Fruit fly (Drosophila melanogaster) whole organism, embryonic: Measurements from ENCODE around the gene RhoGAP19D.

Experiments
- Antp ChIP-seq: fragments of 200-800 bp; sonication (Bioruptor generic); optimal IDR thresholded peaks from 3 replicates; lab custom pipeline; 2016; ENCODE audit warnings: missing biosample characterization, missing genetic modification characterization
- CG10147 ChIP-seq: fragments of 200-800 bp; sonication (Bioruptor generic); optimal IDR thresholded peaks from 2 replicates; lab custom pipeline; 2019; ENCODE audit warnings: missing biosample characterization, mild to moderate bottlenecking, missing genetic modification characterization, moderate library complexity
- CG10209 ChIP-seq: fragments of 200-800 bp; sonication (Bioruptor generic); optimal IDR thresholded peaks from 3 replicates; lab custom pipeline; 2017; ENCODE audit warnings: missing biosample characterization, mild to moderate bottlenecking, missing genetic modification characterization, missing genetic modification reagents
- CG10267 ChIP-seq: fragments of 200-800 bp; sonication (Bioruptor generic); optimal IDR thresholded peaks from 2 replicates; lab custom pipeline; 2018; ENCODE audit warnings: missing biosample characterization, mild to moderate bottlenecking, missing genetic modification characterization, moderate library complexity
- CG10565 ChIP-seq: fragments of 200-800 bp; sonication (Bioruptor generic); optimal IDR thresholded peaks from 3 replicates; lab custom pipeline; 2016; ENCODE audit warnings: missing biosample characterization, mild to moderate bottlenecking, missing genetic modification characterization
- CG11560 ChIP-seq: fragments of 200-800 bp; sonication (Bioruptor generic); IDR thresholded peaks from 3 replicates; pipeline ENCODE4 v1.3.6; 2022; ENCODE audit warnings: missing biosample characterization, missing genetic modification characterization
- CG12391 ChIP-seq: fragments of 200-800 bp; sonication (Bioruptor generic); optimal IDR thresholded peaks from 3 replicates; lab custom pipeline; 2018; ENCODE audit warnings: missing biosample characterization, mild to moderate bottlenecking, missing genetic modification characterization, moderate library complexity
- CG12659 ChIP-seq: fragments of 200-800 bp; sonication (Bioruptor generic); optimal IDR thresholded peaks from 3 replicates; lab custom pipeline; 2017; ENCODE audit warnings: mild to moderate bottlenecking, missing biosample characterization, missing genetic modification reagents, missing genetic modification characterization
- CG13424 ChIP-seq: fragments of 200-800 bp; sonication (Bioruptor generic); optimal IDR thresholded peaks from 2 replicates; lab custom pipeline; 2019; ENCODE audit warnings: missing biosample characterization, mild to moderate bottlenecking, missing genetic modification characterization, moderate library complexity
- CG13624 ChIP-seq: fragments of 200-800 bp; sonication (Bioruptor generic); optimal IDR thresholded peaks from 2 replicates; lab custom pipeline; 2016; ENCODE audit warnings: missing biosample characterization, missing genetic modification characterization
- CG14014 ChIP-seq: fragments of 200-800 bp; sonication (Bioruptor generic); IDR thresholded peaks from 2 replicates; pipeline ENCODE4 v1.3.6; 2022; ENCODE audit warnings: missing biosample characterization, missing genetic modification characterization
- CG15269 ChIP-seq: fragments of 200-800 bp; sonication (Bioruptor generic); optimal IDR thresholded peaks from 2 replicates; lab custom pipeline; 2018; ENCODE audit warnings: missing biosample characterization, mild to moderate bottlenecking, missing genetic modification characterization, moderate library complexity
- CG15479 ChIP-seq: fragments of 200-800 bp; sonication (Bioruptor generic); optimal IDR thresholded peaks from 3 replicates; lab custom pipeline; 2019; ENCODE audit warnings: missing biosample characterization, mild to moderate bottlenecking, missing genetic modification characterization, moderate library complexity
- CG17186 ChIP-seq: fragments of 200-800 bp; sonication (Bioruptor generic); optimal IDR thresholded peaks from 3 replicates; lab custom pipeline; 2017; ENCODE audit warnings: missing biosample characterization, missing genetic modification reagents, missing genetic modification characterization
- CG18599 ChIP-seq: fragments of 200-800 bp; sonication (Bioruptor generic); optimal IDR thresholded peaks from 3 replicates; lab custom pipeline; 2017; ENCODE audit warnings: missing biosample characterization, missing genetic modification characterization, mild to moderate bottlenecking, moderate library complexity, missing genetic modification reagents
- CG2678 ChIP-seq: fragments of 200-800 bp; sonication (Bioruptor generic); optimal IDR thresholded peaks from 3 replicates; lab custom pipeline; 2019; ENCODE audit warnings: missing biosample characterization, mild to moderate bottlenecking, missing genetic modification characterization, moderate library complexity
- CG34224 ChIP-seq: fragments of 200-800 bp; sonication (Bioruptor generic); IDR thresholded peaks from 3 replicates; pipeline ENCODE4 v1.3.6; 2022; ENCODE audit warnings: missing biosample characterization, missing genetic modification characterization; ENCODE audit not compliant: partially characterized antibody
- CG3847 ChIP-seq: fragments of 200-800 bp; sonication (Bioruptor generic); IDR thresholded peaks from 2 replicates; pipeline ENCODE4 v1.3.6; 2022; ENCODE audit warnings: missing biosample characterization, missing genetic modification characterization
- CG43689 ChIP-seq: fragments of 200-800 bp; sonication (Bioruptor generic); IDR thresholded peaks from 2 replicates; pipeline ENCODE4 v1.3.6; 2022; ENCODE audit warnings: missing biosample characterization, missing genetic modification characterization
- CG9609 ChIP-seq: fragments of 200-800 bp; sonication (Bioruptor generic); optimal IDR thresholded peaks from 3 replicates; lab custom pipeline; 2016; ENCODE audit warnings: missing biosample characterization, missing genetic modification characterization
- CG9932 ChIP-seq: fragments of 200-800 bp; sonication (Bioruptor generic); IDR thresholded peaks from 2 replicates; pipeline ENCODE4 v1.3.6; 2022; ENCODE audit warnings: missing biosample characterization, missing genetic modification characterization
- Dip2 ChIP-seq: fragments of 200-800 bp; sonication (Bioruptor generic); IDR thresholded peaks from 2 replicates; pipeline ENCODE4 v1.3.6; 2022; ENCODE audit warnings: missing biosample characterization, missing genetic modification characterization
- ERR ChIP-seq: fragments of 200-800 bp; sonication (Bioruptor generic); optimal IDR thresholded peaks from 2 replicates; lab custom pipeline; 2016; ENCODE audit warnings: missing biosample characterization, missing genetic modification characterization
- Ets65A ChIP-seq: fragments of 200-800 bp; sonication (Bioruptor generic); peaks from one replicate; lab custom pipeline; 2016; ENCODE audit warnings: missing biosample characterization, missing genetic modification characterization
- HLH3B ChIP-seq: fragments of 200-800 bp; sonication (Bioruptor generic); IDR thresholded peaks from 2 replicates; pipeline ENCODE4 v1.3.6; 2022; ENCODE audit warnings: missing biosample characterization, missing genetic modification characterization
- HLHmδ ChIP-seq: fragments of 200-800 bp; sonication (Bioruptor generic); optimal IDR thresholded peaks from 2 replicates; lab custom pipeline; 2018; ENCODE audit warnings: missing biosample characterization, mild to moderate bottlenecking, missing genetic modification characterization, moderate library complexity
- Hmr ChIP-seq: fragments of 200-800 bp; sonication (Bioruptor generic); optimal IDR thresholded peaks from 3 replicates; lab custom pipeline; 2017; ENCODE audit warnings: mild to moderate bottlenecking, missing biosample characterization, missing genetic modification reagents, missing genetic modification characterization
- Mad ChIP-seq: fragments of 200-800 bp; sonication (Bioruptor generic); optimal IDR thresholded peaks from 2 replicates; lab custom pipeline; 2016; ENCODE audit warnings: missing biosample characterization, missing genetic modification characterization
- Meics ChIP-seq: fragments of 200-800 bp; sonication (Bioruptor generic); optimal IDR thresholded peaks from 2 replicates; lab custom pipeline; 2017; ENCODE audit warnings: missing biosample characterization, mild to moderate bottlenecking, missing genetic modification characterization
- Side ChIP-seq: fragments of 200-800 bp; sonication (Bioruptor generic); optimal IDR thresholded peaks from 2 replicates; lab custom pipeline; 2016; ENCODE audit warnings: missing biosample characterization, missing genetic modification characterization
- Xbp1 ChIP-seq: fragments of 200-800 bp; sonication (Bioruptor generic); optimal IDR thresholded peaks from 3 replicates; lab custom pipeline; 2016; ENCODE audit warnings: missing biosample characterization, mild to moderate bottlenecking, missing genetic modification characterization
- abd-A ChIP-seq: fragments of 200-800 bp; sonication (Bioruptor generic); optimal IDR thresholded peaks from 3 replicates; lab custom pipeline; 2019; ENCODE audit warnings: missing biosample characterization, mild to moderate bottlenecking, missing genetic modification characterization, moderate library complexity
- chinmo ChIP-seq: fragments of 200-800 bp; sonication (Bioruptor generic); IDR thresholded peaks from 4 replicates; pipeline ENCODE4 v1.3.6; 2022; ENCODE audit warnings: missing biosample characterization, missing genetic modification characterization; ENCODE audit not compliant: partially characterized antibody
- crol ChIP-seq: fragments of 200-800 bp; sonication (Bioruptor generic); IDR thresholded peaks from 2 replicates; pipeline ENCODE4 v1.3.6; 2022; ENCODE audit warnings: missing biosample characterization, missing genetic modification characterization
- danr ChIP-seq: fragments of 200-800 bp; sonication (Bioruptor generic); IDR thresholded peaks from 2 replicates; pipeline ENCODE4 v1.3.6; 2022; ENCODE audit warnings: missing biosample characterization, missing genetic modification characterization
- hth ChIP-seq: fragments of >200 bp; optimal IDR thresholded peaks from 2 replicates; lab custom pipeline; 2017; ENCODE audit warnings: inconsistent platforms
- ind ChIP-seq: fragments of 200-800 bp; sonication (Bioruptor generic); optimal IDR thresholded peaks from 3 replicates; lab custom pipeline; 2016; ENCODE audit warnings: missing biosample characterization, missing genetic modification characterization
- kni ChIP-seq: fragments of 200-800 bp; sonication (Bioruptor generic); optimal IDR thresholded peaks from 3 replicates; lab custom pipeline; 2017; ENCODE audit warnings: mild to moderate bottlenecking, missing biosample characterization, missing genetic modification reagents, missing genetic modification characterization
- mld ChIP-seq: fragments of 200-800 bp; sonication (Bioruptor generic); IDR thresholded peaks from 3 replicates; pipeline ENCODE4 v1.3.6; 2022; ENCODE audit warnings: missing biosample characterization, missing genetic modification characterization; ENCODE audit not compliant: partially characterized antibody
- onecut ChIP-seq: fragments of 200-800 bp; sonication (Bioruptor generic); IDR thresholded peaks from 2 replicates; pipeline ENCODE4 v1.3.6; 2022; ENCODE audit warnings: missing biosample characterization, missing genetic modification characterization
- org-1 ChIP-seq: fragments of 200-800 bp; sonication (Bioruptor generic); optimal IDR thresholded peaks from 2 replicates; lab custom pipeline; 2017; ENCODE audit warnings: missing biosample characterization, missing genetic modification characterization
- pho ChIP-seq: fragments of 200-800 bp; sonication (Bioruptor generic); optimal IDR thresholded peaks from 2 replicates; lab custom pipeline; 2016; ENCODE audit warnings: missing biosample characterization, missing genetic modification characterization
- psq ChIP-seq: fragments of 200-800 bp; sonication (Bioruptor generic); optimal IDR thresholded peaks from 2 replicates; lab custom pipeline; 2017; ENCODE audit warnings: missing biosample characterization, missing genetic modification characterization
- ro ChIP-seq: fragments of 200-800 bp; sonication (Bioruptor generic); IDR thresholded peaks from 2 replicates; pipeline ENCODE4 v1.3.6; 2022; ENCODE audit warnings: missing biosample characterization, missing genetic modification characterization
- salm ChIP-seq: fragments of 200-800 bp; sonication (Bioruptor generic); optimal IDR thresholded peaks from 2 replicates; lab custom pipeline; 2018; ENCODE audit warnings: missing biosample characterization, mild to moderate bottlenecking, missing genetic modification characterization
- sens ChIP-seq: fragments of 200-800 bp; sonication (Bioruptor generic); peaks from one replicate; lab custom pipeline; 2016; ENCODE audit warnings: missing biosample characterization, missing genetic modification characterization
- slbo ChIP-seq: fragments of 200-800 bp; sonication (Bioruptor generic); IDR thresholded peaks from 2 replicates; pipeline ENCODE4 v1.3.6; 2022; ENCODE audit warnings: missing biosample characterization, missing genetic modification characterization
- stc ChIP-seq: fragments of 200-800 bp; sonication (Bioruptor generic); IDR thresholded peaks from 2 replicates; pipeline ENCODE4 v1.3.6; 2022; ENCODE audit warnings: missing biosample characterization, missing genetic modification characterization
- sug ChIP-seq: fragments of 200-800 bp; optimal IDR thresholded peaks from 2 replicates; lab custom pipeline; 2019; ENCODE audit warnings: missing biosample characterization, mild to moderate bottlenecking, missing genetic modification characterization, moderate library complexity
- unpg ChIP-seq: fragments of 200-800 bp; sonication (Bioruptor generic); optimal IDR thresholded peaks from 3 replicates; lab custom pipeline; 2018; ENCODE audit warnings: missing biosample characterization, mild to moderate bottlenecking, missing genetic modification characterization, moderate library complexity
- yki ChIP-seq: fragments of >200 bp; optimal IDR thresholded peaks from 3 replicates; lab custom pipeline; 2018
- zfh2 ChIP-seq: fragments of 200-800 bp; sonication (Bioruptor generic); optimal IDR thresholded peaks from 2 replicates; lab custom pipeline; 2016; ENCODE audit warnings: missing biosample characterization, missing genetic modification characterization

RhoGAP19D gene

DNA sequence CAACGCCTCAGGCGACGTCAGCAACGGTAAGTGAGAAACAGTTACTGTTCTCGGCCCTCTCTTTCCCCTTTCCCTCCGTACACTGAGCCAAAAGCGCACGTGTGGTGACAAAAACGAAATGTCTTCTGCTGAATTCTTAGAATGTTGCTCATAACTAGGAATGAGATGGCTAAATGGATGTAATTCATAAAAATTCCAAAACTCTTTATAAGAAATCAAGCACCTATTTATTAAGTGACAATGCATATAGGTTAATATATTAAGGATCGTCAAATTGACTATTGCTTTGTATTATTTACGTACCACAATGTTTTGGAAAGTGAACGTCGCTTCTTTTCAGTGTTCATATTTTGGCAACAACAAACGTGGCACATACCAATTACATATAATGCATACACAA lies 76.0 kb downstream of the RhoGAP19D start:
- TF ChIP-seq CG10147 (GFP tag; lab: Kevin White, UChicago) (peak; percentile 17), ind (GFP tag; lab: Kevin White, UChicago) (peak; percentile 15), Hmr (GFP tag; lab: Kevin White, UChicago) (peak; percentile 68), CG17186 (no peak), Dip2 (GFP tag; lab: Robert Waterston, UW) (no peak), kni (GFP tag; lab: Kevin White, UChicago) (no peak), hth (no peak), danr (GFP tag; lab: Robert Waterston, UW) (no peak), psq (GFP tag; lab: Kevin White, UChicago) (no peak), CG12659 (peak; percentile 17), CG10209 (GFP tag; lab: Kevin White, UChicago) (peak; percentile 3), CG13424 (tag; lab: Kevin White, UChicago) (peak; percentile 48), CG12391 (tag; lab: Kevin White, UChicago) (peak; percentile 15), Meics (GFP tag; lab: Kevin White, UChicago) (peak; percentile 57), HLHmδ (GFP tag; lab: Kevin White, UChicago) (no peak), CG15479 (GFP tag; lab: Kevin White, UChicago) (no peak), org-1 (GFP tag; lab: Kevin White, UChicago) (peak; percentile 23), mld (no peak), CG14014 (GFP tag; lab: Robert Waterston, UW) (0 out of 2 replicates have a peak, but pooled peaks have one; percentile 16), abd-A (tag; lab: Kevin White, UChicago) (peak; percentile 53), CG3847 (GFP tag; lab: Robert Waterston, UW) (no peak), stc (GFP tag; lab: Robert Waterston, UW) (no peak), Mad (GFP tag; lab: Kevin White, UChicago) (no peak), crol (no peak), CG10565 (GFP tag; lab: Kevin White, UChicago) (no peak), CG18599 (GFP tag; lab: Kevin White, UChicago) (peak; percentile 77), CG43689 (no peak), CG11560 (tag; lab: Robert Waterston, UW) (0 out of 3 replicates have a peak, but pooled peaks have one; percentile 32), CG15269 (peak; percentile 45), yki (lab: Kevin White, UChicago) (no peak), zfh2 (GFP tag; lab: Kevin White, UChicago) (peak; percentile 22), Xbp1 (peak; percentile 28), Ets65A (GFP tag; lab: Kevin White, UChicago) (peak; percentile 83), CG2678 (tag; lab: Kevin White, UChicago) (peak; percentile 69), CG9932 (peak; percentile 31), CG34224 (no peak), Antp (peak; percentile 23), Side (GFP tag; lab: Kevin White, UChicago) (no peak), sug (tag; lab: Kevin White, UChicago) (peak; percentile 27), ro (GFP tag; lab: Robert Waterston, UW) (no peak), chinmo (GFP tag; lab: Robert Waterston, UW) (no peak), sens (peak; percentile 58), CG13624 (GFP tag; lab: Kevin White, UChicago) (no peak), CG9609 (GFP tag; lab: Kevin White, UChicago) (no peak), salm (tag; lab: Kevin White, UChicago) (no peak), slbo (GFP tag; lab: Robert Waterston, UW) (peak; percentile 66), ERR (GFP tag; lab: Kevin White, UChicago) (no peak), unpg (GFP tag; lab: Kevin White, UChicago) (no peak), CG10267 (tag; lab: Kevin White, UChicago) (no peak), HLH3B (no peak), pho (GFP tag; lab: Kevin White, UChicago) (peak; percentile 43), onecut (GFP tag; lab: Robert Waterston, UW) (no peak)
